Fruit fly (Drosophila melanogaster) whole organism, prepupa: ENCODE results near the gene CG33303.

Experiments used
- Gug ChIP-seq: fragments of 200-800 bp; sonication (Bioruptor generic); IDR thresholded peaks from 2 replicates; pipeline ENCODE4 v1.3.6; 2022; ENCODE audit warnings: missing biosample characterization, missing genetic modification characterization
- eg ChIP-seq: fragments of 200-800 bp; sonication (Bioruptor generic); IDR thresholded peaks from 3 replicates; pipeline ENCODE4 v1.3.6; 2022; ENCODE audit warnings: missing biosample characterization, missing genetic modification characterization

DNA sequence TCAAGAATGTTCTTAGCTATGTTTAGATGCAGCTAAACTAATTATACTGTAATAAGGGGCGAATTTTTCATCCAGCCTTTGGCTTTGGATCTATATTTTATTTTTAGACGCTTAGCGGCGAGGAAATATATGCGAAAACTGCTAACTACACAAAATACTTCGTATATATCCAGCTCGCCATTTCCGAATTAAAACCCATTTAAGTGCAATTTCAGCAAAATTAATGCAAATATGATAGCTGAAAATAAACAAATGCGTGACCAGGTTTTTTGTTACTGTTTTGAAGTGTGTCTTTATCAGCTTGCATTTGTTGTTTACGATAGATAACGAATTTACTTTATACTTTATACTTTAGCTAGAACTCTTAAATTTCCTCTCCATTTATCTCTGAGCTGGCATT lies 19.5 kb upstream of the CG33303 start:
- TF ChIP-seq Gug = no peak
- TF ChIP-seq eg (GFP tag; lab: Robert Waterston, UW) = no peak
